Fruit fly (Drosophila melanogaster) Kc167 (cell line): ENCODE data around the gene Atg14.

ENCODE experiments used
- Sin3A ChIP-seq: fragments of >200 bp; optimal IDR thresholded peaks from 2 replicates; lab custom pipeline; 2018; ENCODE audit warnings: missing external identifiers
- h ChIP-seq: fragments of >200 bp; optimal IDR thresholded peaks from 3 replicates; lab custom pipeline; 2018; ENCODE audit warnings: missing external identifiers
- insv ChIP-seq: fragments of >200 bp; optimal IDR thresholded peaks from 3 replicates; lab custom pipeline; 2018; ENCODE audit warnings: missing external identifiers
- psq ChIP-seq: fragments of >200 bp; optimal IDR thresholded peaks from 2 replicates; lab custom pipeline; 2017; ENCODE audit warnings: missing external identifiers

DNA sequence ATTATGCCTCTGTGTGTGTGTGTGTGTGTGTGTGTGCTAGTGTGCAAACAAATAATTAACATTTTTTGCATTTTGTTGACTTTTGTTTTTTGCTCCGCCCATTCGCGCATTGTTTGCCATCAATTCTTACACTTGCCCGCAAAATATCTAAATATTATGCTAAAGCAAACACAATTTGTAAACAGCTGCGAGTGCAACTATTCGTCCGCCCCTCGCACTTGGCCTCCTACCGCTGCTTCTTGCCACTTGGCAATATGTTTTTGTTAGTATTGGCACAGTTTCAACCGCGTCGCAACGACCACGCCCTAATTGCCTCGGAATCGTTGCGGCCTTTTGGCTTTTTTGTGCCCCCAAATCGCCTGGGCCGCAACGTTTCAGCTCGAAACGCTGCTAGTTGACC lies 38.6 kb upstream of the Atg14 start:
- TF ChIP-seq psq (lab: Kevin White, UChicago) (no peak), Sin3A (lab: Kevin White, UChicago) (no peak), insv (no peak), h (lab: Kevin White, UChicago) (no peak)
